Fruit fly (Drosophila melanogaster): ENCODE measurements around the gene mtSSB.

The mtSSB gene

DNA sequence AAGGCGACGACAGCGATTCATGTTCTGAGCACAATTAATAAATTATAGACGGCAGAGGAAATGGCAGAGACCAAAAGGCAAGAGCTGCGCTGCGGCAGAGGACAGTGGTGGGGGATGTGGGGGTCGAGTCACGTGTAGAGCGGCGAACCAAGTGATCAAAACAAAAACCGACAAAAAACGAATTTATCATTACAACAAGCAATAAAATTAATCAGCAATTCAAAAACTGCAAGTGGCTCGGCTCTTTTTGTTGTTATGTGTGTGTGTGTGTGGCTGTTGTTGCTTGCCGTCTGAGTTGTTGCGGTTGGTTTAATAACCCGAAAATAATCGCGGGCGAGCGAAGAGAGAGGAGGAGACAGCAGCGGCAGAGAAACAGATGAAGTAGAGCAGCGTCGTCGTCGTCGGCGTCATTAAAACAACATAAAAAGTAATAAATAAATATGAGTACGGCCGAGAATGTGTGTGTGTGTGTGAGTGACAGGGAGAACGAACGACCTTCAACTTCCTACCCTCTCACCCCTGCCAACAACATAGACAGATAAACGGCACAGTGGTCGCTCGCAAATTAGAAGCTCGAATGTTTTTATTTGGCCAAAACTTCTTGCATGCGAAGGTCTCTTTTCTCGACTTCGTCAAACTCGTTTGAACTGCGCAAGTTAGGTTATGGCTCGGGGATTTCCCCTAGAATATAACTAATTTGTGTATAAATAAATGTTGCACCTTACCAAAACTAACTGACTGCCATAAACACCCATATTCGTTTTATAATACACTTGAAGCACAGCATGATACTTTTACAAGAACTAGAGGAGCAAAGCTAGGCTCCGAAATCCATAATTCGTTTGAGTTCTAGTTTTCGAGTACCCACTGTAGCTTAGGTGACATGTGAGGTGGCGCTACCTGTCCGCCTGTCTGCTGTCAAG is 26.6 kb upstream of the mtSSB start (continued):
- TF ChIP-seq CG31388 (GFP tag; optimal IDR thresholded peaks at IDR 0.05) = peak; percentile 15
- peak; percentile 52 for TF ChIP-seq CG1603 (tag; optimal IDR thresholded peaks at IDR 0.05)
- peak; percentile 81 for TF ChIP-seq bcd (GFP tag; optimal IDR thresholded peaks at IDR 0.05)
- no peak for TF ChIP-seq prd (optimal IDR thresholded peaks at IDR 0.05)
- no peak for TF ChIP-seq prd (GFP tag; IDR thresholded peaks at IDR 0.05)
- TF ChIP-seq Blimp-1 (GFP tag; optimal IDR thresholded peaks at IDR 0.05) = peak; percentile 60
- no peak for TF ChIP-seq z (GFP tag; IDR thresholded peaks at IDR 0.05)
- TF ChIP-seq Myb (GFP tag; optimal IDR thresholded peaks at IDR 0.05) = peak; percentile 50
- TF ChIP-seq Oli (tag; optimal IDR thresholded peaks at IDR 0.05) = peak; percentile 88
- TF ChIP-seq CG11504 (tag; optimal IDR thresholded peaks at IDR 0.05) = peak; percentile 87
- TF ChIP-seq CG13123 (GFP tag; optimal IDR thresholded peaks at IDR 0.05) = peak; percentile 29
- TF ChIP-seq odd (GFP tag; optimal IDR thresholded peaks at IDR 0.05) = peak; percentile 67
- TF ChIP-seq CG2199 (GFP tag; IDR thresholded peaks at IDR 0.05) = no peak
- peak; percentile 66 for TF ChIP-seq fd3F (GFP tag; optimal IDR thresholded peaks at IDR 0.05)
- no peak for TF ChIP-seq cad (GFP tag; optimal IDR thresholded peaks at IDR 0.05)
- TF ChIP-seq CG11695 (GFP tag; IDR thresholded peaks at IDR 0.05) = no peak
- TF ChIP-seq Eip74EF (GFP tag; optimal IDR thresholded peaks at IDR 0.05) = peak in 1 of 2 experiments; percentile 52
- TF ChIP-seq grau (tag; optimal IDR thresholded peaks at IDR 0.05) = peak; percentile 96
- TF ChIP-seq CG12744 (GFP tag; optimal IDR thresholded peaks at IDR 0.05) = peak; percentile 33
- no peak for TF ChIP-seq lov (optimal IDR thresholded peaks at IDR 0.05)
- TF ChIP-seq lov (GFP tag; IDR thresholded peaks at IDR 0.05) = no peak
- no peak for TF ChIP-seq HLH4C (GFP tag; IDR thresholded peaks at IDR 0.05; ENCODE audit: partially characterized antibody)
- TF ChIP-seq maf-S (GFP tag; optimal IDR thresholded peaks at IDR 0.05) = peak; percentile 68
- TF ChIP-seq sima (GFP tag; optimal IDR thresholded peaks at IDR 0.05) = peak; percentile 64
- TF ChIP-seq Dip3 (GFP tag; optimal IDR thresholded peaks at IDR 0.05) = peak; percentile 68
- TF ChIP-seq corto (GFP tag; optimal IDR thresholded peaks at IDR 0.05) = no peak
- TF ChIP-seq CG1024 (GFP tag; IDR thresholded peaks at IDR 0.05) = no peak
- TF ChIP-seq sug (tag; optimal IDR thresholded peaks at IDR 0.05) = peak; percentile 67
- TF ChIP-seq CG8924 (tag; optimal IDR thresholded peaks at IDR 0.05) = peak; percentile 82
- no peak for TF ChIP-seq crol (GFP tag; IDR thresholded peaks at IDR 0.05)
- TF ChIP-seq CG4328 (GFP tag; optimal IDR thresholded peaks at IDR 0.05) = peak; percentile 38
- TF ChIP-seq usp (GFP tag; optimal IDR thresholded peaks at IDR 0.05) = no peak
- peak; percentile 66 for TF ChIP-seq Mes4 (GFP tag; optimal IDR thresholded peaks at IDR 0.05)
- peak; percentile 76 for TF ChIP-seq CG12659 (GFP tag; optimal IDR thresholded peaks at IDR 0.05)
- TF ChIP-seq ERR (GFP tag; optimal IDR thresholded peaks at IDR 0.05) = peak; percentile 61
- TF ChIP-seq CG12391 (tag; optimal IDR thresholded peaks at IDR 0.05) = peak; percentile 68
- TF ChIP-seq CG10543 (GFP tag; optimal IDR thresholded peaks at IDR 0.05) = peak; percentile 63
- peak; percentile 46 for TF ChIP-seq sd (tag; optimal IDR thresholded peaks at IDR 0.05)
- TF ChIP-seq CG3726 (GFP tag; IDR thresholded peaks at IDR 0.05) = no peak
- no peak for TF ChIP-seq CG8478 (optimal IDR thresholded peaks at IDR 0.05)
- peak; percentile 23 for TF ChIP-seq HmgZ (tag; optimal IDR thresholded peaks at IDR 0.05)
- peak; percentile 68 for TF ChIP-seq CG1792 (GFP tag; optimal IDR thresholded peaks at IDR 0.05)
- no peak for TF ChIP-seq ttk (GFP tag; IDR thresholded peaks at IDR 0.05)
- peak; percentile 76 for TF ChIP-seq CG18619 (GFP tag; optimal IDR thresholded peaks at IDR 0.05)
- TF ChIP-seq CG7745 (tag; optimal IDR thresholded peaks at IDR 0.05) = no peak
- TF ChIP-seq Taf1 (GFP tag; IDR thresholded peaks at IDR 0.05) = no peak
- no peak for TF ChIP-seq CG7372 (GFP tag; IDR thresholded peaks at IDR 0.05)
- no peak for TF ChIP-seq tna (GFP tag; IDR thresholded peaks at IDR 0.05; ENCODE audit: partially characterized antibody)
- TF ChIP-seq nerfin-2 (GFP tag; IDR thresholded peaks at IDR 0.05; ENCODE audit: partially characterized antibody) = no peak
- no peak for TF ChIP-seq gsb (GFP tag; IDR thresholded peaks at IDR 0.05)

Measured in whole organism, embryonic.